Fruit fly (Drosophila melanogaster): ENCODE results near the gene HDAC11.

Gene HDAC11

DNA sequence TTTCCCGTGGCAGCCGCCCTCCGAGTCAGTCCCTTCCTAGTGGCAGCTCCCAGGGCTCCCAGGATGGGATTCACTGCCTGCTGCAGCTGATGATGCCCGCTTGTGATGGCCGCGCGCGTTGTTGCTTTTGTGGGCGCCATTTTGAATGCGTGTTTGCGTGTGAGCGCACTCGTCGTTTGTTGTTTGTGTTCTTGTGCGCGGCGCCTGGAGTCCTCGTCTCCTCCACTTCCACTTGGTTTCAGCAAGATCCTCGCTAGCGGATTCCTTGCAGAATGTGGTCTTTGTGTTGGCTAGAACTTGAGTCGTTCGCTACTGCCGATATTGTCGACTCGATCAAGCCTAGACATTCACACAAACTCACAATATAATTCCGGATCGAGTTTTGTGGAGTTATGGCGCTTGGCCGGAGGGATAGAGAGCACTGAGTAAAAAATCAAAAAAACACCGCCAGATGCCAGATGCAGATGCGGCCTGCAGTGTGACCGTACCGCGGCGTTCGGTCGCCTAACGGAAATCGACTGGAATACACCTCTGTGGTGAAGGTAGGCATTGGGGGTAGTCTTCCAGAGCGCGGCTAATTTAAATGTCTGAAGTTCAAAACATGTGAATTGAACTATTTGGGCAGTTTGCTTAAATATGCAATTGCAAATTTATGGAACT is 14.5 kb upstream of the HDAC11 start, which contains the start of gene CycB3:
Gene CycB3, minus strand, starts transcription at position 428 of the 660 bp plus-strand sequence.
- TF ChIP-seq insv (GFP tag; optimal IDR thresholded peaks at IDR 0.05), result peak in 1 of 2 experiments; percentile 58
- TF ChIP-seq CG7556 (GFP tag; optimal IDR thresholded peaks at IDR 0.05), result no peak
- no peak for TF ChIP-seq CG4424 (GFP tag; optimal IDR thresholded peaks at IDR 0.05)
- TF ChIP-seq Bdp1 (GFP tag; optimal IDR thresholded peaks at IDR 0.05), result peak; percentile 31
- no peak for TF ChIP-seq Hr78 (GFP tag; optimal IDR thresholded peaks at IDR 0.05)
- peak in 1 of 2 experiments; percentile 25 for TF ChIP-seq chif (GFP tag; optimal IDR thresholded peaks at IDR 0.05)
- 0 out of 3 replicates have a peak, but pooled peaks have one; percentile 51 for TF ChIP-seq CG6791 (GFP tag; IDR thresholded peaks at IDR 0.05; ENCODE audit: partially characterized antibody)
- TF ChIP-seq toy (GFP tag; IDR thresholded peaks at IDR 0.05), result no peak
- 0 out of 2 replicates have a peak, but pooled peaks have one; percentile 6 for TF ChIP-seq CG42726 (GFP tag; IDR thresholded peaks at IDR 0.05; ENCODE audit: partially characterized antibody)
- peak; percentile 91 for TF ChIP-seq phol (tag; optimal IDR thresholded peaks at IDR 0.05)
- 0 out of 3 replicates have a peak, but pooled peaks have one; percentile 22 for TF ChIP-seq CG34422 (GFP tag; IDR thresholded peaks at IDR 0.05)
- no peak for TF ChIP-seq crol (GFP tag; IDR thresholded peaks at IDR 0.05)
- TF ChIP-seq pan (optimal IDR thresholded peaks at IDR 0.05), result no peak
- TF ChIP-seq pan (GFP tag; optimal IDR thresholded peaks at IDR 0.05 in 1 of 2, IDR thresholded peaks at IDR 0.05 in 1 of 2), result peak in 1 of 2 experiments; percentile 38
- TF ChIP-seq chinmo (GFP tag; IDR thresholded peaks at IDR 0.05; ENCODE audit: partially characterized antibody), result peak; percentile 62; the same call in 2 of the 4 replicates
- TF ChIP-seq cad (GFP tag; optimal IDR thresholded peaks at IDR 0.05), result no peak
- TF ChIP-seq CG1233 (GFP tag; optimal IDR thresholded peaks at IDR 0.05), result peak; percentile 11
- TF ChIP-seq sc (optimal IDR thresholded peaks at IDR 0.05), result no peak
- no peak for TF ChIP-seq sc (GFP tag; optimal IDR thresholded peaks at IDR 0.05)
- no peak for TF ChIP-seq CG11093 (GFP tag; IDR thresholded peaks at IDR 0.05)
- TF ChIP-seq CG12236 (GFP tag; optimal IDR thresholded peaks at IDR 0.05), result no peak
- TF ChIP-seq sens (GFP tag), result peak; percentile 75
- TF ChIP-seq da (GFP tag; optimal IDR thresholded peaks at IDR 0.05), result peak; percentile 34
- TF ChIP-seq CG8388 (GFP tag; optimal IDR thresholded peaks at IDR 0.05), result no peak
- TF ChIP-seq bab2 (GFP tag; optimal IDR thresholded peaks at IDR 0.05), result no peak
- TF ChIP-seq Nf-YA (GFP tag; IDR thresholded peaks at IDR 0.05), result peak; percentile 21; the same call in 1 of the 2 replicates
- TF ChIP-seq CG3281 (GFP tag; optimal IDR thresholded peaks at IDR 0.05), result peak; percentile 41
- peak; percentile 45 for TF ChIP-seq CG7987 (GFP tag; optimal IDR thresholded peaks at IDR 0.05)
- TF ChIP-seq tna (GFP tag; IDR thresholded peaks at IDR 0.05; ENCODE audit: partially characterized antibody), result 0 out of 2 replicates have a peak, but pooled peaks have one; percentile 30
- TF ChIP-seq az2 (GFP tag; optimal IDR thresholded peaks at IDR 0.05), result no peak
- no peak for TF ChIP-seq CG10209 (GFP tag; optimal IDR thresholded peaks at IDR 0.05)
- TF ChIP-seq wek (GFP tag; optimal IDR thresholded peaks at IDR 0.05), result peak; percentile 100
- no peak for TF ChIP-seq CG10147 (GFP tag; optimal IDR thresholded peaks at IDR 0.05)
- no peak for TF ChIP-seq CG10959 (GFP tag; IDR thresholded peaks at IDR 0.05)
- no peak for TF ChIP-seq Atf3 (GFP tag; optimal IDR thresholded peaks at IDR 0.05)
- TF ChIP-seq CG4617 (GFP tag; optimal IDR thresholded peaks at IDR 0.05; ENCODE audit: borderline replicate concordance), result peak; percentile 19
- TF ChIP-seq CG14860 (GFP tag; IDR thresholded peaks at IDR 0.05; ENCODE audit: partially characterized antibody), result no peak
- peak; percentile 55 for TF ChIP-seq kni (GFP tag; optimal IDR thresholded peaks at IDR 0.05)
- TF ChIP-seq CoRest (tag; optimal IDR thresholded peaks at IDR 0.05), result peak; percentile 51
- no peak for TF ChIP-seq CG2120 (GFP tag; optimal IDR thresholded peaks at IDR 0.05)
- TF ChIP-seq CG2875 (GFP tag; optimal IDR thresholded peaks at IDR 0.05), result no peak
- peak; percentile 6 for TF ChIP-seq CG12155 (GFP tag; optimal IDR thresholded peaks at IDR 0.05)
- TF ChIP-seq CG13624 (GFP tag; optimal IDR thresholded peaks at IDR 0.05), result no peak
- no peak for TF ChIP-seq CG2678 (tag; optimal IDR thresholded peaks at IDR 0.05)
- TF ChIP-seq Sry-δ (GFP tag; optimal IDR thresholded peaks at IDR 0.05), result peak; percentile 58
- TF ChIP-seq tin (GFP tag; optimal IDR thresholded peaks at IDR 0.05), result peak; percentile 20
- peak; percentile 3 for TF ChIP-seq CG11723 (GFP tag; optimal IDR thresholded peaks at IDR 0.05)
- TF ChIP-seq slbo (GFP tag; IDR thresholded peaks at IDR 0.05), result no peak
- peak; percentile 31 for TF ChIP-seq CG12391 (tag; optimal IDR thresholded peaks at IDR 0.05)
